Worm (Caenorhabditis elegans) whole organism, late embryonic: Measurements from ENCODE around the gene F22E5.1.

Source experiments
- ceh-45 ChIP-seq: fragments of 200-800 bp; sonication (Bioruptor generic); IDR thresholded peaks from 2 replicates; pipeline ENCODE4 v1.3.6; 2022; ENCODE audit warnings: missing genetic modification reagents, missing genetic modification characterization, missing compliant biosample characterization
- dmd-4 ChIP-seq: sonication (generic microtip); optimal IDR thresholded peaks from 2 replicates; lab custom pipeline; 2016; ENCODE audit warnings: borderline replicate concordance, missing genetic modification characterization, missing compliant biosample characterization
- elt-2 ChIP-seq: sonication (generic microtip); optimal IDR thresholded peaks from 2 replicates; lab custom pipeline; 2016; ENCODE audit warnings: missing genetic modification reagents, missing genetic modification characterization, missing compliant biosample characterization
- hlh-8 ChIP-seq: sonication (generic microtip); optimal IDR thresholded peaks from 2 replicates; lab custom pipeline; 2016; ENCODE audit warnings: missing genotype, missing genetic modification characterization, missing compliant biosample characterization
- pha-4 ChIP-seq: fragments of 150-350 bp; optimal IDR thresholded peaks from 2 replicates; lab custom pipeline; 2018; ENCODE audit warnings: missing biosample characterization, missing genetic modification reagents, missing genetic modification characterization
- pqm-1 ChIP-seq: sonication (generic microtip); optimal IDR thresholded peaks from 2 replicates; lab custom pipeline; 2016; ENCODE audit warnings: missing genetic modification characterization, missing compliant biosample characterization
- pros-1 ChIP-seq: fragments of 150-350 bp; optimal IDR thresholded peaks from 2 replicates; lab custom pipeline; 2014; ENCODE audit warnings: missing biosample characterization, missing genetic modification reagents, missing genetic modification characterization
- tbx-2 ChIP-seq: sonication (generic microtip); optimal IDR thresholded peaks from 2 replicates; lab custom pipeline; 2016; ENCODE audit warnings: missing genetic modification characterization, missing compliant biosample characterization
- unc-55 ChIP-seq: sonication (generic microtip); optimal IDR thresholded peaks from 2 replicates; lab custom pipeline; 2017; ENCODE audit warnings: missing biosample characterization, missing genetic modification reagents, missing genetic modification characterization

- TF ChIP-seq elt-2 (tag; lab: Kevin White, UChicago) = no peak
- TF ChIP-seq pros-1 (tag; lab: Kevin White, UChicago) = no peak
- TF ChIP-seq ceh-45 = no peak
- no peak for TF ChIP-seq tbx-2
- TF ChIP-seq pha-4 (tag; lab: Kevin White, UChicago) = no peak
- no peak for TF ChIP-seq unc-55 (GFP tag; lab: Kevin White, UChicago)
- no peak for TF ChIP-seq hlh-8
- TF ChIP-seq pqm-1 (tag; lab: Kevin White, UChicago) = no peak
- no peak for TF ChIP-seq dmd-4 (tag; lab: Kevin White, UChicago)
Observed at ce11 chrII:2700229-2700628, 26.7 kb downstream of the F22E5.1 start, which contains the start of gene sri-61.
